Worm (Caenorhabditis elegans) whole organism, young adult: Measurements from ENCODE around the gene F52E1.9.

Source experiments
- dpl-1 ChIP-seq: fragments of 150-350 bp; optimal IDR thresholded peaks from 2 replicates; lab custom pipeline; 2014; ENCODE audit warnings: missing biosample characterization, missing genetic modification reagents, missing genetic modification characterization
- efl-1 ChIP-seq: fragments of 150-350 bp; optimal IDR thresholded peaks from 2 replicates; lab custom pipeline; 2014; ENCODE audit warnings: missing biosample characterization, missing genetic modification reagents, missing genetic modification characterization
- nfya-1 ChIP-seq: sonication (generic microtip); optimal IDR thresholded peaks from 2 replicates; lab custom pipeline; 2017; ENCODE audit warnings: antibody characterized with exemption, missing compliant biosample characterization, missing genetic modification characterization, borderline replicate concordance; ENCODE audit not compliant: insufficient read depth
- nhr-120 ChIP-seq: fragments of 200-800 bp; sonication (Bioruptor generic); IDR thresholded peaks from 2 replicates; pipeline ENCODE4 v1.3.6; 2022; ENCODE audit warnings: missing genetic modification characterization, missing compliant biosample characterization
- repo-1 ChIP-seq: sonication (generic microtip); optimal IDR thresholded peaks from 2 replicates; lab custom pipeline; 2017; ENCODE audit warnings: mild to moderate bottlenecking, missing genetic modification characterization, missing compliant biosample characterization
- snpc-4 ChIP-seq, 5 experiments: fragments of 150-350 bp in 1 of 5; sonication (generic microtip) in 4 of 5; optimal IDR thresholded peaks; 2 replicates each; lab custom pipeline; 2014 to 2018; ENCODE audit warnings: missing genetic modification characterization in 5 of 5, missing biosample characterization in 3 of 5, antibody characterized with exemption in 2 of 5, mild to moderate bottlenecking in 2 of 5, missing compliant biosample characterization in 2 of 5, missing genotype in 2 of 5, moderate library complexity in 2 of 5, missing genetic modification reagents in 1 of 5
- zfh-2 ChIP-seq: fragments of 200-800 bp; sonication (Bioruptor generic); conservative IDR thresholded peaks from 2 replicates; pipeline ENCODE4 v1.3.6; 2022; ENCODE audit warnings: missing genetic modification reagents, missing genetic modification characterization, missing compliant biosample characterization
- ztf-3 ChIP-seq: fragments of 200-800 bp; sonication (Bioruptor generic); optimal IDR thresholded peaks from 2 replicates; lab custom pipeline; 2018; ENCODE audit warnings: mild to moderate bottlenecking, missing genetic modification characterization, missing compliant biosample characterization

- TF ChIP-seq nfya-1 (tag; lab: Kevin White, UChicago) (no peak), zfh-2 (GFP tag; lab: Robert Waterston, UW) (no peak), repo-1 (tag; lab: Kevin White, UChicago) (no peak), efl-1 (GFP tag; lab: Kevin White, UChicago) (no peak), snpc-4 (GFP tag; optimal IDR thresholded peaks at IDR 0.05; lab: Kevin White, UChicago) (no peak), snpc-4 (tag; optimal IDR thresholded peaks at IDR 0.05; lab: Kevin White, UChicago) (no peak), dpl-1 (GFP tag; lab: Kevin White, UChicago) (no peak), ztf-3 (GFP tag; lab: Kevin White, UChicago) (no peak), nhr-120 (GFP tag; lab: Robert Waterston, UW) (no peak)
Measured at ce11 chrV:8358702-8359101, 43.8 kb downstream of the F52E1.9 start.
